Worm (Caenorhabditis elegans): ENCODE results near the gene lgc-56.

Gene lgc-56

DNA sequence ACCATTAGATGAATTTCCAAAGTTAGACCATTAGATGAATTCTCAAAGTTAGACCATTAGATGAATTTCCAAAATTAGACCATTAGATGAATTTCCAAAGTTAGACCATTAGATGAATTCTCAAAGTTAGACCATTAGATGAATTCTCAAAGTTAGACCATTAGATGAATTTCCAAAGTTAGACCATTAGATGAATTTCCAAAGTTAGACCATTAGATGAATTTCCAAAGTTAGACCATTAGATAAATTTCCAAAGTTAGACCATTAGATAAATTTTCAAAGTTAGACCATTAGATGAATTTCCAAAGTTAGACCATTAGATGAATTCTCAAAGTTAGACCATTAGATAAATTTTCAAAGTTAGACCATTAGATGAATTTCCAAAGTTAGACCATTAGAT, 32.7 kb upstream of the lgc-56 start:
- TF ChIP-seq egrh-3 (GFP tag; IDR thresholded peaks at IDR 0.05), result peak; percentile 92

DNA sequence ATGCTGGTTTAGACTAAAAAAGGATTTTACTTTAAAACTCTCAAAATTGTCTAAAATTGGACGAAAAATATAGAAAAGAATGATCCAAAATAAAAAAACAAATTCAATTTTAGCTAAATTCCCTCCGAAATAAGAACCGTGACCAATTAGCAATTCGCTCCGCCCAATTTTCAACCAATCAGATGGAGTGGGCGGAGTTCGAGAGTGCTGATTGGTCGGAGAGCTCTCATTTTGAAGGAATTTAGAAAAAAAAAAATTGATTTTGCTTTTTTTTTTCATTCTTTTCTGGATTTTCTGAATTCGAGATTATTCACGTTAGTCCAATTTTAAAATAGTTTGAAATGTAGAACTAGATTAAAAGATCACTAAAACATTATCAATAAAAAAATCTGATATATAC, 31.1 kb upstream of the lgc-56 start:
- TF ChIP-seq mcd-1 (GFP tag; IDR thresholded peaks at IDR 0.05), result no peak
- no peak for TF ChIP-seq C06A6.2 (GFP tag; conservative IDR thresholded peaks at IDR 0.05)
- no peak for TF ChIP-seq ekl-4 (GFP tag; IDR thresholded peaks at IDR 0.05)
- TF ChIP-seq K11D2.4 (GFP tag; IDR thresholded peaks at IDR 0.05), result no peak
- no peak for TF ChIP-seq T07F8.4 (tag; optimal IDR thresholded peaks at IDR 0.05)
- no peak for TF ChIP-seq nfya-1 (tag; optimal IDR thresholded peaks at IDR 0.05; ENCODE audit: borderline replicate concordance, insufficient read depth)
- no peak for TF ChIP-seq mes-4 (tag; optimal IDR thresholded peaks at IDR 0.05)

DNA sequence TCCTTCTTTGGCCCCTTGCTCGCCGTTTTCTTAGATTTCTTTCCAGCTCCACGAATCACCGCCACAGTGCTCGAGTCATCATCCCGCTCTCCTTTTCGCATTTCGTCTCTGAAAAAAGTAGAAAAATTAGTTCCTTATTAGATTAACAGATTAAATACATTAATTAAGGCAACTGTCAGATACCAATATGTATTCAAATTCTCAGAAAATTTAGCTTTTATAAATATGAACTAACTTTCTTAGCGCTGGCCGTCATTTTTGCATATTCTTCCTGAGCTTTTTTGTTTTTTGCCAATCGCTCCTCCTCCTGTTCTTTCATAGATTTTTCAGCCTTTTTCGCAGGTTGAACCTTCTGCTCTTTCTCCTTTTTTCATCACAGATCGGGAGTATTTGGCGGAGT, 30.5 kb upstream of the lgc-56 start, which contains the start of gene C04G6.6:
Gene C04G6.6 (minus strand): TSS at position 101 of the 400 bp plus-strand sequence.
- TF ChIP-seq xnd-1 (tag; optimal IDR thresholded peaks at IDR 0.05), result no peak
- TF ChIP-seq pha-4 (tag; optimal IDR thresholded peaks at IDR 0.05), result no peak
- TF ChIP-seq hmg-1.2 (GFP tag; IDR thresholded peaks at IDR 0.05), result no peak
- no peak for TF ChIP-seq egl-44 (GFP tag; IDR thresholded peaks at IDR 0.05)
- TF ChIP-seq unc-62 (GFP tag; optimal IDR thresholded peaks at IDR 0.05), result no peak
- no peak for TF ChIP-seq ZK185.1 (tag; optimal IDR thresholded peaks at IDR 0.05; ENCODE audit: poor library complexity, severe bottlenecking)
- TF ChIP-seq T07F8.4 (tag; optimal IDR thresholded peaks at IDR 0.05), result no peak
- no peak for TF ChIP-seq cebp-1 (GFP tag; IDR thresholded peaks at IDR 0.05)
- TF ChIP-seq cebp-1 (tag; optimal IDR thresholded peaks at IDR 0.05), result no peak
- TF ChIP-seq rpc-1 (optimal IDR thresholded peaks at IDR 0.05), result no peak
- no peak for TF ChIP-seq rpc-1 (tag; optimal IDR thresholded peaks at IDR 0.05)

DNA sequence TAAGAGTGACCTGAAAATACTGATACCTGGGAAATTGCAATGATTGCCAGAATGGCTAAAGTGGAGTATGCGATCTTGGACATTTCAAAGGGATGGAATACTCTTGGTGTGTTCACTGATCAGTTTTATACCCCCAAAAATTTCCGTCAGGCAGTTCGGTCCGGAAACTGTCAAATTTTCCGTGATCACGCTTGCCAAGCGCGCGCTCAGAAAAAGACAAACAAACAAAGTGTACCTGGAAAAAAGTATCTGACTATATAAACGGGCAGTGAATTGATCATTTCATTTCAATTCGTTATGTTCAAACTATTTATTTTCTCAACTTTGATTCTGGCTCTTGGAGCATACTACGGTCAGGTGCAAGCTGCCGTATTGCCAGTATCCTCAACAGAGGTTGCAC, 28.5 kb upstream of the lgc-56 start, which contains the start of the genes idpb-3 and idpb-1:
Gene idpb-3 (minus strand): TSS at position 101 of the 400 bp plus-strand sequence.
Gene idpb-1 (plus strand): TSS at position 284 of the 400 bp plus-strand sequence.
- TF ChIP-seq ztf-3 (GFP tag; optimal IDR thresholded peaks at IDR 0.05) (no peak), ccch-3 (GFP tag; optimal IDR thresholded peaks at IDR 0.05) (no peak), nhr-27 (tag; optimal IDR thresholded peaks at IDR 0.05) (no peak), madf-6 (GFP tag; IDR thresholded peaks at IDR 0.05) (no peak), bed-1 (GFP tag; IDR thresholded peaks at IDR 0.05) (no peak)

DNA sequence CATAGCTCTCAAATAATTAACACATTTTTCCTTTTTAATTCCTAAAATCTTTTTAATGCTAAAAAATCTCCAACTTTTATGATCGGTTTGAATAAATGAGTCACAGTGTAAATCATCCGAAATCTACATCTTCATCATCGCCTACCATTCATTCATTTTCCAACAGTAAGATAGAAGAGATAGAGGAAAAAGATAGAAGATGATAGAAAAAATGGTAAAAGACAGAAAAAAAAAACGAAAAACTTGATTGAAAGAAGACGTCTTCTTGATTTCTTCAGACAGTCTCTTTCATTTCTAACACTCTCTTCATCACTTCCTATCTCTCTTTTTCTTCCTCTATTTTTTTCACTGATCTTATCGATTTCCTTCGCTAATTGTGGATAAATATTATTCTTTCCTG, 27.0 kb upstream of the lgc-56 start:
- no peak for TF ChIP-seq hmg-20 (GFP tag; IDR thresholded peaks at IDR 0.05)
- no peak for TF ChIP-seq lag-1 (GFP tag; IDR thresholded peaks at IDR 0.05)
- TF ChIP-seq ztf-22 (GFP tag; optimal IDR thresholded peaks at IDR 0.05), result no peak
- TF ChIP-seq F55B11.4 (tag; optimal IDR thresholded peaks at IDR 0.05; ENCODE audit: borderline replicate concordance, insufficient read depth), result no peak
- no peak for TF ChIP-seq nhr-80 (tag; optimal IDR thresholded peaks at IDR 0.05)
- TF ChIP-seq repo-1 (tag; optimal IDR thresholded peaks at IDR 0.05), result no peak
- TF ChIP-seq attf-3 (GFP tag; conservative IDR thresholded peaks at IDR 0.05), result no peak
- TF ChIP-seq egrh-3 (GFP tag; IDR thresholded peaks at IDR 0.05), result no peak
- no peak for TF ChIP-seq rcor-1 (GFP tag; IDR thresholded peaks at IDR 0.05)
- no peak for TF ChIP-seq pbrm-1 (GFP tag; IDR thresholded peaks at IDR 0.05)
- TF ChIP-seq let-607 (tag; optimal IDR thresholded peaks at IDR 0.05), result no peak
- no peak for TF ChIP-seq mel-28 (tag; optimal IDR thresholded peaks at IDR 0.05; ENCODE audit: borderline replicate concordance)
- no peak for TF ChIP-seq lsy-27 (tag; optimal IDR thresholded peaks at IDR 0.05; ENCODE audit: borderline replicate concordance, insufficient read depth)
- no peak for TF ChIP-seq aptf-2 (GFP tag; conservative IDR thresholded peaks at IDR 0.05)

All from whole organism, young adult.